Fruit fly (Drosophila melanogaster): ENCODE measurements around the gene CG10298.

- no peak for TF ChIP-seq fru (GFP tag; optimal IDR thresholded peaks at IDR 0.05)
- no peak for TF ChIP-seq dsf (GFP tag; optimal IDR thresholded peaks at IDR 0.05; ENCODE audit: borderline replicate concordance)
- no peak for TF ChIP-seq psq (GFP tag; optimal IDR thresholded peaks at IDR 0.05)
- no peak for TF ChIP-seq jim (GFP tag; optimal IDR thresholded peaks at IDR 0.05)
- TF ChIP-seq ey (GFP tag; optimal IDR thresholded peaks at IDR 0.05): no peak
- no peak for TF ChIP-seq woc (GFP tag; optimal IDR thresholded peaks at IDR 0.05)
- no peak for TF ChIP-seq CG32264 (GFP tag; optimal IDR thresholded peaks at IDR 0.05)
- no peak for TF ChIP-seq sage (GFP tag; optimal IDR thresholded peaks at IDR 0.05)
- no peak for TF ChIP-seq pan (optimal IDR thresholded peaks at IDR 0.05)
- no peak for TF ChIP-seq Myc (optimal IDR thresholded peaks at IDR 0.05)
Measured at dm6 chr3R:6294046-6294445, 48.8 kb upstream of the CG10298 start.
